Fruit fly (Drosophila melanogaster) ovary, adult (tissue): ENCODE data around the gene CG15414.

Source experiments
- CG17801 ChIP-seq: fragments of 200-800 bp; optimal IDR thresholded peaks from 2 replicates; lab custom pipeline; 2019; ENCODE audit warnings: missing biosample characterization, mild to moderate bottlenecking, missing genetic modification characterization, moderate library complexity; ENCODE audit not compliant: partially characterized antibody

The CG15414 gene

DNA sequence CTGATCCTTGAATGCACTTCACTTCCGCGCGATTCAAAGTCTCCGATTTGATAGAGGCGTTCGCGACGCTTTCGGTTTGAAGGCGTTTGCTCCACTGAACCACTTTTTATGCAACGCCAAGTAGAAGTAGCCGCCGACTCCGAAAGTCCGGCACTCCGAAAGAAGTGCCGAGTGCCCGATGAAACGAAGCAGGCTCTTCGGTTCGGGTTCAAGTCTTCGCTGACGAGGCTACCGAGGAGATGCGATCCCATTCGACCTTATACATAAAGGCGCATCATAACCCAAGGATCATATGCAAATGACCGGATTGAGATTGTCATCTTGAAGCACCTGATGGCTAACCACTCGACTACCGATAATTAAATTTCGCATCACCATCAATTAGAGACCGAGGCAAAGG is at the start of gene CG15414:
Gene CG15414 (minus strand): TSS at position 101 of the 400 bp plus-strand sequence.
- no peak for TF ChIP-seq CG17801 (GFP tag; lab: Kevin White, UChicago)

DNA sequence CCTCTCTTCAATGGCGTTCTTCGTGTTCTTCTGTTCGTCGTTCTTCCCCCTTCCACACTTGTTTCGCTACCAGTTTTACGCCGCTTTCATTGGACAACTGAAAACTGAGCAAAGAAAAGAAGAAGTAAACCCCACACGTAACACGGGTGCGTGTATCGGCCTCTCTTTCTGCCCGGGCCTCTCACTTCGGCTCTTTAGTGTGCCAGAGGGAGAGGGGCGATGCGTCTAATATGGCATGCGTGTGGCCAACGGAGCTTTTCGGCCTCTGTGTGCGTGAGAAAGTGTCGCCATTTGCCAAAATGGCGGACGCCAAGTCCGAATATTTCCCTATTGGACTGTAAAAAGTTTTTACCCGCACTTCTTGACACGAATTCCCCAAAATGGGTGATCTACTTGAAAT is 49.1 kb upstream of the CG15414 start:
- no peak for TF ChIP-seq CG17801 (GFP tag; lab: Kevin White, UChicago)

DNA sequence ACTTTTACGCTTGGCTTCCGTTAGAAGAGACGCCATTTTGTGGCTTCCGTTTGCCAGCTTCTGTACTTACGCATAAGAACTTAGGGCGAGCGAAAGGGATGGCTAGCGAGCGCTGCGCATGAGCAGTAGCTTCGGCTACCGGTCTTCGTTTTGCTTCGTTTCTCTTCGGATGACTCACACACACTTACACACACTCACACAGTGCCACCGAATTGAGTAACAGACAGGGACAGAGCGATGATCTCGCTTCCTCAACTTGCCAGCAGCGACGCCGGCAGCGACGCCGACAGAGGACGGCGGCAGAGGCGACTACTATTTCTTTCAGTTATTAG is 48.5 kb upstream of the CG15414 start:
- TF ChIP-seq CG17801 (GFP tag; lab: Kevin White, UChicago): no peak

DNA sequence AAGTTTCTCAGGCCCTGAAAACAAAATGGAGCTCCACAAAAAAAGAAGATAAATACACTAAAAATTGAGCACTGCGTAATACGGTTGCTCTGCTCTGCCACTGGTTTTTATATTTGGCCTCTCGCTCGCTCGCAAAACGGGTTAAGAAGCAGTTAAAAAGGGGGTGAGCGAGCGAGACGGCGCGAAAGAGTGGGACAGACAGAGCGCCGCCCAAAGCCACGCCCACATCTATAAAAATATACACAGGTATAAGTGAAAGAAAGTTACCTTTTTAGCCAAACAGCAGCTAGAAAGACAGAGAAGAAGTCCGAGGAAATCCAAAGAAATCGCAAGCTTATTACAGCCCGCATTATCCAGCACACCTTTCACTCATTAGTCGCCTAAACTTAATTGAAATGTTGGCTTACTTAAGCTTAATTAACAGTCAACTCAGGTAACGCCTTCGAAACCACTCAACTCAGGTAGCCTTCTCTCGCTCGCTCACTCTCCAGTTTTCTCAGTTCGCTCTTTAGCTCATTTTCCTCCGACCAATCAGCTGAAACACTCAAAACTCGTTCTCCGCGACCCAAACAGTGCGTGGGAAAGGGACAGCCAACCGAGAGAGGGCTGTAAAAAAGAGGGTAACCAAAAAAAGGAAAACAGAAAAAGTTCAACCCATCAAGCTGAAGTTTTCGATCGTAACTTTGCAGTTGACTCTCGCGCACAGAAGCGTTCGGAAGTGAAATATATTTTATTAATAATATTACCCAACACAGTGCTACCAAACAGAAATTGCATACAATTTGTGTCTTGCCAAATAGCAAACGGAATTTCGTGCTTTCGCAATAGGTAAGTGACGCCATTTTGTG is 47.9 kb upstream of the CG15414 start, which contains the start of gene drm:
Gene drm (plus strand): TSS at position 684 of the 848 bp plus-strand sequence.
- no peak for TF ChIP-seq CG17801 (GFP tag; lab: Kevin White, UChicago)

DNA sequence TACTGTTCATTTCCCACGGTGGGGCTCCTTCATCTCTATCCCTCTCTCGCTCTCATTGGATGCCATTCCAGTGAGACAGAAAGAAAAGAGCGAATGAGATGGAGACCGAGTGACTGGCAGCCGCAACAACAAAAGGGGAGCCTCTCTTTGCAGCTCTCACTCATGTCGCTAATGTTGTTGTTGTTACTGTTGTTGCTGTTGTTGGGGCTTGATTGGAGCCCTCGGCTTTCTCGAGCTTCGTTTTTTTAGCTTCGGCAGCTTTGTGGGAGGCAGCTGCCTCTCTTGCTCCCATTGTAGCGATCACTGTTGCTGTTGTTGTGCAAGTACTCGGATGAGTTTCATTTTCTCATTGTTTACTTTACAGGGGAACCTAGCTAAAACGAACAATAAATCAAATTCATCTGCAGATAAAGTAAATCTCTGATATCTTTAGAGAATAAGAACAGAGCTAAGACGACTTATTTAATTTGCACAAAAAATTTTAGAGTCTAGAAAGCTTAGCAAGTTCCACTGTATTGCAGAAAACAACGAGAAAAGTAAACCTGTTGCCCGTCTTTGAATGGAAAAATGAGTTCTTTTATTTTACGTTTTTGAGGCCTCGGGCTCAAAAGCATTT is 43.5 kb upstream of the CG15414 start:
- no peak for TF ChIP-seq CG17801 (GFP tag; lab: Kevin White, UChicago)

DNA sequence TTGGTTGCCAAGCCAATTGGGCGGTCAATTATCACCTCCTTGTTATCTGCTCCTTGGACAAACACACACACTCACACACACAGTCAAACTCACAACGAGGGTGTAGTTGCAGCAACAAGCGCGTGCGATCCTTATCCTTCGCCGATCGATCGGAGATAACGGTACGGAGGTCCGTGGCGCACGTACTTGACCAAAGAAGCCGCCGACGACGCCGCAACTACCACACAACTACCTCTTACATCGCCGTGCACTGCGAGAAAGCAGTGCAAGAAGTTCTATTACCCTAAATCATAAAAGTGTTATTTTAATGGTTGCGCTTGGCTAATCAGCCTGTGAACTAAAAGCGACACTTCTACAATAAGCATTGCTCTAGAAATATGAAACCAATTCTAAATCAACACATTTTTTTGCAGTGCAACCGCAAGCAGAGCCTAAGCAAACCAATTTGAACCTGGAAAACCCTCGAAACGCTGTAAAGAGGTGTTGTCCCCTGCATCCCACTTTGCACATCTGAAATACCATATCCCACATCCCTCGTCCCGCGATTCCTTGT is 42.2 kb upstream of the CG15414 start:
- TF ChIP-seq CG17801 (GFP tag; lab: Kevin White, UChicago): no peak

DNA sequence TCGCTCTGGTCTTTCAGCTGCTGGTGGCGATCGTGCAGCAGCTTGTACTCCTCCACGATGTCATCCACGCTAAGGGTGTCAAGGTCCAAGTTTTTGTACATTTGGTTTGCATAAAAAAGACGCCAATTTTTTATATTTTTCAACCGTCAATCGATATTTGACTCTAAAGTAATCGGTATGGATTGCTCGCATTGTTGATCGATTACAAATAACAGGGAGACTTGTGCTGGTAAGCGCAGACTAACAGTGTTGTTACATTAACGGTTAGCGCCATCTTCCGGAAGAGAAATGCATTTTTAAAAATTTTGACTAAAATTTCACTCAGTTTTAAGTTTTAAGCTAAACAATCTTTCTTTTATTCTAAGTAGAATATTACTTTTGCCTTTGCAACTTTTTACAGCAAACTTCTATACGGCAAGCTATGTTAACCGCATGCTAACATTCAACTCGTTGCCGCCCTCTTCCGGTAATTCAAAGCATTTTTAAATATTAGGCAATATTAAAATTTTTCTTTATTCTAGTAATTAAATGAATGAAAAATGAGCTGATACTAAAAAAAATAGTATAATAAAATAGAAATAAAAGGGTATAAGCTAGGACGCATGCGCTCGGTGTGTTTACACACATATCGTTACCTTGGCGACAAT is 39.4 kb upstream of the CG15414 start, which contains the start of the genes Spindly and IFT57:
Gene Spindly (minus strand): TSS at position 132 of the 647 bp plus-strand sequence.
Gene IFT57 (plus strand): TSS at position 604 of the 647 bp plus-strand sequence.
- TF ChIP-seq CG17801 (GFP tag; lab: Kevin White, UChicago): no peak

DNA sequence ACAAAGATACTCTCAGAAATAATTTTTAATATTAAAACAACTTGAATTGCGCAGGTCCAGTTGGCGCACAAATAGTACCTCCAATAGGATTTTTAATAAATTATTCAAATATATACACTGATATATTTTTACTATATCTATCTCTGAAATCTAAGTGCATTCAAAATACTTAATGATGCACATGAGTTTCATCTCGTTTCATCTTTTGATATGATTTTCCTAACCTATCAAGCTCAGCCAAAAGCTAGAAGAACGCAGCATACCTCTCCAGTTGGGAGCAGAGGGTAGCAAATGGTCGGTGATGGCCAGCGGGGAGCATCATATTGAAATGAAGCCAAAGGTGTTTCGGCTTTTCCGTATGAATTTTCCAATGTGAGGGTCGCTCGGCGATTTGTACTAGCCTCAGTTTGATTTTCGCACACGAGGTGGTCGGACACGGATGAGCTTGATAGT is 33.9 kb upstream of the CG15414 start, which contains the start of gene CG8852:
Gene CG8852 (plus strand): TSS at position 403 of the 453 bp plus-strand sequence.
- TF ChIP-seq CG17801 (GFP tag; lab: Kevin White, UChicago): no peak

DNA sequence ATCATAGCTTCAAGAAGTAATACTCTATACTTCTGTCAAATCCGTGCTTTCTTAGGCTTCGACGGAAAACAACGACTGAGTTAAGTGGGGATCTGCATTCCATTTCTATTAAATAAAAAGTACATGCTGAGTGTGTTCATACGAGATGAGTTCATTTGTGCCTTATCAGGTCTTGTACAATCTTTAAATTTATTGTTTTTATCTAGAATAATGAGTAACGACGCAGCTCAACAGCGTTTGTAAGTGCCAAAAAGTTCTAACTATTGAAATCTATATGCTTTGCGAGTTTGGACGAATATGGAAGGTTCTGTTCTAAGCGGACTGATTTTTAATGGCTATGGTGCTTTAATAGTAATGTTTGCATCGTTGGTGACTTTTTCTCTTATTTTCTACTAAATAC is 33.1 kb upstream of the CG15414 start, which contains the start of gene Sr-CIV:
Gene Sr-CIV (minus strand): TSS at position 101 of the 400 bp plus-strand sequence.
- TF ChIP-seq CG17801 (GFP tag; lab: Kevin White, UChicago): no peak

DNA sequence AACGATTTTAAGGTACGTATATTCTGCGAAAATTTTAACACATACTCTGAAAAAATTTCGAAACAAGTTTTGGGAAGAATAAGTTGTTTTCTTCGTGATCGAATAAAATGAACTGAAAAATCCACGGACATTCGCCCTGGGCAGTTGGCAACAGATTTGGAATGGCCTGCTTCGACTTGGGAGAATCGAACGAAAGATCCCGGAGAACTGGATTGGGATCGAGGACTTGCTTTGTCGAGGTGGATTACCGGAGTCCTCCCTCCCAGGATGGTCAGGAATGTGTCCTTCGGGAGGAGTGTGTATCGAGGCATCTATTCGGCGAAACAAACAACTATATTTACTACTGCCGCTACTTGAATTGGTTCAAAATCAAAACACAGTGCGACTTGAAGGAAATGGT is 28.7 kb upstream of the CG15414 start, which contains the start of the genes CG3213 and CG8851:
Gene CG3213 (minus strand): TSS at position 101 of the 400 bp plus-strand sequence.
Gene CG8851 (plus strand): TSS at position 127 of the 400 bp plus-strand sequence.
- no peak for TF ChIP-seq CG17801 (GFP tag; lab: Kevin White, UChicago)

DNA sequence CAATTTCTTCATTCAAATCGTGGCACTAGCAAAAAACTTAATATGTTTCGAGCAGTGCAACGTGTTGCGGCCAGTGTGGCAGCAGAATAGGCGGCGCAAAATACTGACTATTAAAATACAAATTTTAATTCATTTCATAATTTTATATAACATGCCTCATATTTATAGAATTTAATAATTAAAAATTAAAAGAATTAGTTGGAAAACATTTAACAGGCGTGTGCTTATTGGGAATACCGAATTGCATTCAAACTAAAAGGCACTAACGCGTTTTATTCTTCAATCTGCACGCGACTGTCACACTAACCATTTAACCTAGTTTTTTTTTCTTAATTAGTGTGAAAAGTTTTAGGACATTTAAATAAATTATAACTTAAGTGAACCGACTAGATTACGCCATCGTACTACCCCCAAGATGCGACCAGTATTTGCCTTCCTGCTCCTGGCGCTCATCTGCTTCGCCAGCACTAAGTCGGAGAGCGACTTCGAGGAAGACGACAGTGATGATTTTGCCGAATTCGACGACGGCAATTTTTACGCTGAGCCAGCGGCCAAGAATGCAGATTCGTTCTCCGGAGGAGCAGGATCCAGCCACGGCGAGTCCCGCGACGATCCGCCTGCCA is 23.8 kb upstream of the CG15414 start, which contains the start of the genes LeuRS and CG17593:
Gene LeuRS (minus strand): TSS at position 88 of the 623 bp plus-strand sequence.
Gene CG17593 (plus strand): TSS at position 304 of the 623 bp plus-strand sequence.
- no peak for TF ChIP-seq CG17801 (GFP tag; lab: Kevin White, UChicago)

DNA sequence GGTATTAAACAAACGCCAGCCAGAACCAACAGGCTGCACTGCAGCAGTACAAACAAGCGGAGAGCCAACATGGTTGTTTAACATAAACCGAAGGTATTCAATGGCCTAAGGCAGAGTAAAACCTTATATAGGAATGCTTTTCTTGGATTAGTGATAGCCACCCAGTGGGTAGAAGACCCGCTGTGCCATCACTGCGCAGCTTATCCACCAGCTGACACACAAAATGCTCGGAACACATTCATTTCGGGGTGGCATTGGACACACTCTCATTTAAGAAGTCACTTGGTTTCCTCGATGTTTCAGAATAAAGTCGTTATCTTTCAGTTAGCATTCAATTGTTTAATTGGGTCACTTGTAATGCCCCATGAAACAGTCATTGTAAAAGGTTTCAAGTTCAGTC is 19.1 kb upstream of the CG15414 start, which contains the start of gene CG31954:
Gene CG31954 (minus strand): TSS at position 101 of the 400 bp plus-strand sequence.
- no peak for TF ChIP-seq CG17801 (GFP tag; lab: Kevin White, UChicago)

DNA sequence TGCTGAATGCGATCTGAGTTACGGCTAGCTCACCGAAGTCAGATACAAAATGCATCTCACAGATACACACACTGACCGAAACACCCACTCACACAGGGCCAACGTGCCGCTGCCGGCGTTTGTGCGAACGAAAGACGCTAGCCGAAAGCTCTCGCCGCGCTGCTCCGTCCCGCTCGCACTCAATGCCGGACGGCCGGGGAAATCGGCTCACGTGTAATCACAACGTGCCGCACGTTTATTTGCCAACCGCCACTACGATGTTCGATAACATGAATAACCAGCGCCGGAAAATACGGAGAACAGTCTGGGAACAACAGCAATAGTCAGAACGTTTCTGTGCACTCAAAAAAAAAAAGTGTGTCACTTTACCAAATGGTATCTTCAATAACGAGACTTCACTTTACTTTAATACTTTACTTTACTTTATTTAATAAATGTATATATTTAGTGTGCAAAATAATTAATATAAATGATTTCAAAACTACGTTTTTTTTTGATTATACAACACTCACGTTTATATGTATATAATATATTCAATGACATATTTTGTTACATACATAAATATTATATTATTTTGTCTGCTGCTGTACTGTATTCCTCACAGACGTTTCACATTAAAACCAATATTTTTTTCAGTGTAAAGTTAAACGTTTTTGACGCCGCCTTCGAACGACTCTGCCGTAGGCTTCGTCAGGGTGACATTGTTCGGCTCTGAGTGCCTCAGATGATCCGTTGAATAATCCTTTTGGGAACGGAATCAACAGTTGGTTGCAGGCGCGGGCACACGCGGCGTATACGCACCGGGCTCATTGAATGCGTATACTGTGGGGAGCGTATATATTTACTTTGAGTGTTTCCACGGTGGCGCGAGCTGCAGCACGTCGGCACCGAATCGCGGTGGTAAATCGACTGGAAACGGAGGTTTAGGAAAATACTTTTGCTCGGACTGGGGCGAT is 16.6 kb upstream of the CG15414 start, which contains the start of gene tim:
Gene tim (minus strand): TSS at position 911 of the 956 bp plus-strand sequence.
- TF ChIP-seq CG17801 (GFP tag; lab: Kevin White, UChicago): peak; percentile 74
